Fruit fly (Drosophila melanogaster) whole organism, wandering third instar larva: ENCODE measurements around the gene CG2120.

Experiments
- Abd-B ChIP-seq: fragments of >200 bp; optimal IDR thresholded peaks from 2 replicates; lab custom pipeline; 2017; ENCODE audit warnings: missing biosample characterization, missing genetic modification characterization
- CG32264 ChIP-seq: fragments of 200-800 bp; sonication (Bioruptor generic); optimal IDR thresholded peaks from 2 replicates; lab custom pipeline; 2016; ENCODE audit warnings: missing biosample characterization, missing genetic modification characterization
- CrebA ChIP-seq: fragments of 200-800 bp; sonication (Bioruptor generic); optimal IDR thresholded peaks from 2 replicates; lab custom pipeline; 2016; ENCODE audit warnings: missing biosample characterization, mild to moderate bottlenecking, missing genetic modification characterization, borderline replicate concordance
- Dfd ChIP-seq: fragments of >200 bp; optimal IDR thresholded peaks from 2 replicates; lab custom pipeline; 2017; ENCODE audit warnings: missing biosample characterization, missing genetic modification characterization
- Dif ChIP-seq: fragments of 200-275, 200-300 bp; sonication (Bioruptor generic); optimal IDR thresholded peaks from 2 replicates; lab custom pipeline; 2018; ENCODE audit warnings: missing biosample characterization, missing genetic modification characterization; ENCODE audit not compliant: partially characterized antibody
- GATAd ChIP-seq: sonication (Bioruptor generic); optimal IDR thresholded peaks from 2 replicates; lab custom pipeline; 2016; ENCODE audit warnings: missing biosample characterization, missing genetic modification characterization
- HLH106 ChIP-seq: fragments of 200-800 bp; optimal IDR thresholded peaks from 3 replicates; lab custom pipeline; 2019; ENCODE audit warnings: missing biosample characterization, mild to moderate bottlenecking, missing genetic modification characterization, moderate library complexity
- Hnf4 ChIP-seq: fragments of 200-800 bp; sonication (Bioruptor generic); optimal IDR thresholded peaks from 2 replicates; lab custom pipeline; 2016; ENCODE audit warnings: missing biosample characterization, mild to moderate bottlenecking, missing genetic modification characterization
- Hr78 ChIP-seq: fragments of >200 bp; optimal IDR thresholded peaks from 2 replicates; lab custom pipeline; 2017; ENCODE audit warnings: missing biosample characterization, missing genetic modification characterization
- Hr83 ChIP-seq: fragments of 200-300 bp; sonication (Bioruptor generic); optimal IDR thresholded peaks from 2 replicates; lab custom pipeline; 2016; ENCODE audit warnings: missing biosample characterization, mild to moderate bottlenecking, missing genetic modification characterization, moderate library complexity; ENCODE audit not compliant: poor library complexity, severe bottlenecking
- Jra ChIP-seq: sonication (Bioruptor generic); optimal IDR thresholded peaks from 2 replicates; lab custom pipeline; 2016; ENCODE audit warnings: missing biosample characterization, missing genetic modification characterization
- Mio ChIP-seq: sonication (Bioruptor generic); optimal IDR thresholded peaks from 2 replicates; lab custom pipeline; 2016; ENCODE audit warnings: missing biosample characterization, missing genetic modification characterization
- Myc ChIP-seq: fragments of >200 bp; optimal IDR thresholded peaks from 2 replicates; lab custom pipeline; 2017
- N ChIP-seq: fragments of >200 bp; optimal IDR thresholded peaks from 2 replicates; lab custom pipeline; 2018; ENCODE audit warnings: missing biosample characterization, missing external identifiers, missing genetic modification characterization
- OdsH ChIP-seq: fragments of 200-800 bp; sonication (Bioruptor generic); optimal IDR thresholded peaks from 2 replicates; lab custom pipeline; 2016; ENCODE audit warnings: missing biosample characterization, mild to moderate bottlenecking, missing genetic modification characterization
- Rel ChIP-seq, 2 experiments: fragments of 200-800 bp; sonication (Bioruptor generic) in 1 of 2; optimal IDR thresholded peaks; 2 replicates in 1 of 2; 3 replicates in 1 of 2; lab custom pipeline; 2016 to 2019; ENCODE audit warnings: mild to moderate bottlenecking in 2 of 2, missing biosample characterization in 2 of 2, missing genetic modification characterization in 2 of 2, moderate library complexity in 1 of 2
- Sp1 ChIP-seq: fragments of 200-800 bp; sonication (Bioruptor generic); optimal IDR thresholded peaks from 3 replicates; lab custom pipeline; 2019; ENCODE audit warnings: missing biosample characterization, mild to moderate bottlenecking, missing genetic modification characterization, moderate library complexity
- Vsx2 ChIP-seq: fragments of 200-300, 225-300 bp; sonication (Bioruptor generic); optimal IDR thresholded peaks from 2 replicates; lab custom pipeline; 2018; ENCODE audit warnings: missing biosample characterization, missing genetic modification characterization; ENCODE audit not compliant: partially characterized antibody
- br ChIP-seq: fragments of 200-800 bp; sonication (Bioruptor generic); optimal IDR thresholded peaks from 2 replicates; lab custom pipeline; 2016; ENCODE audit warnings: missing biosample characterization, missing genetic modification characterization
- brk ChIP-seq: fragments of 200-800 bp; sonication (Bioruptor generic); optimal IDR thresholded peaks from 2 replicates; lab custom pipeline; 2016; ENCODE audit warnings: missing biosample characterization, mild to moderate bottlenecking, missing genetic modification characterization
- dl ChIP-seq, 2 experiments: fragments of 175-275, 200-275 bp in 1 of 2; fragments of 200-275 bp in 1 of 2; sonication (Bioruptor generic); optimal IDR thresholded peaks; lab custom pipeline; 2018; ENCODE audit warnings: mild to moderate bottlenecking in 2 of 2, missing biosample characterization in 2 of 2, missing genetic modification characterization in 2 of 2, moderate library complexity in 2 of 2; ENCODE audit not compliant: partially characterized antibody in 2 of 2, insufficient read depth in 1 of 2
- dmrt93B ChIP-seq: fragments of 200-800 bp; sonication (Bioruptor generic); optimal IDR thresholded peaks from 2 replicates; lab custom pipeline; 2018; ENCODE audit warnings: missing biosample characterization, mild to moderate bottlenecking, missing genetic modification characterization
- dsf ChIP-seq: sonication (Bioruptor generic); optimal IDR thresholded peaks from 2 replicates; lab custom pipeline; 2016; ENCODE audit warnings: missing biosample characterization, missing genetic modification characterization, borderline replicate concordance
- ey ChIP-seq: fragments of 200-800 bp; sonication (Bioruptor generic); optimal IDR thresholded peaks from 2 replicates; lab custom pipeline; 2016; ENCODE audit warnings: missing biosample characterization, missing genetic modification characterization
- foxo ChIP-seq, 2 experiments: fragments of 200-800 bp; sonication (Bioruptor generic); optimal IDR thresholded peaks; 2 replicates in 1 of 2; 3 replicates in 1 of 2; lab custom pipeline; 2016 to 2017; ENCODE audit warnings: missing biosample characterization in 2 of 2, missing genetic modification characterization in 2 of 2
- h ChIP-seq: fragments of 200-800 bp; sonication (Bioruptor generic); optimal IDR thresholded peaks from 3 replicates; lab custom pipeline; 2016; ENCODE audit warnings: missing biosample characterization, mild to moderate bottlenecking, missing genetic modification characterization
- jim ChIP-seq: fragments of 175-275, 200-325 bp; sonication (Bioruptor generic); optimal IDR thresholded peaks from 2 replicates; lab custom pipeline; 2016; ENCODE audit warnings: missing biosample characterization, mild to moderate bottlenecking, missing genetic modification characterization
- lola ChIP-seq: fragments of >200 bp; optimal IDR thresholded peaks from 2 replicates; lab custom pipeline; 2017; ENCODE audit warnings: missing biosample characterization, missing genetic modification characterization
- pan ChIP-seq: fragments of >200 bp; optimal IDR thresholded peaks from 2 replicates; lab custom pipeline; 2017
- psq ChIP-seq: fragments of 200-800 bp; sonication (Bioruptor generic); optimal IDR thresholded peaks from 3 replicates; lab custom pipeline; 2017; ENCODE audit warnings: missing biosample characterization, mild to moderate bottlenecking, missing genetic modification characterization, moderate library complexity
- rgr ChIP-seq: fragments of 200-800 bp; sonication (Bioruptor generic); optimal IDR thresholded peaks from 3 replicates; lab custom pipeline; 2016; ENCODE audit warnings: missing biosample characterization, mild to moderate bottlenecking, missing genetic modification characterization
- sage ChIP-seq: fragments of 200-800 bp; sonication (Bioruptor generic); optimal IDR thresholded peaks from 2 replicates; lab custom pipeline; 2016; ENCODE audit warnings: missing biosample characterization, mild to moderate bottlenecking, missing genetic modification characterization
- sv ChIP-seq: fragments of 200-800 bp; sonication (Bioruptor generic); optimal IDR thresholded peaks from 3 replicates; lab custom pipeline; 2016; ENCODE audit warnings: missing biosample characterization, missing genetic modification characterization
- tai ChIP-seq: sonication (Bioruptor generic); optimal IDR thresholded peaks from 2 replicates; lab custom pipeline; 2016; ENCODE audit warnings: missing biosample characterization, missing genetic modification characterization
- usp ChIP-seq: fragments of >200 bp; optimal IDR thresholded peaks from 2 replicates; lab custom pipeline; 2017; ENCODE audit warnings: missing biosample characterization, missing genetic modification characterization
- woc ChIP-seq: sonication (Bioruptor generic); optimal IDR thresholded peaks from 2 replicates; lab custom pipeline; 2016; ENCODE audit warnings: missing biosample characterization, mild to moderate bottlenecking, missing genetic modification characterization

Gene CG2120

DNA sequence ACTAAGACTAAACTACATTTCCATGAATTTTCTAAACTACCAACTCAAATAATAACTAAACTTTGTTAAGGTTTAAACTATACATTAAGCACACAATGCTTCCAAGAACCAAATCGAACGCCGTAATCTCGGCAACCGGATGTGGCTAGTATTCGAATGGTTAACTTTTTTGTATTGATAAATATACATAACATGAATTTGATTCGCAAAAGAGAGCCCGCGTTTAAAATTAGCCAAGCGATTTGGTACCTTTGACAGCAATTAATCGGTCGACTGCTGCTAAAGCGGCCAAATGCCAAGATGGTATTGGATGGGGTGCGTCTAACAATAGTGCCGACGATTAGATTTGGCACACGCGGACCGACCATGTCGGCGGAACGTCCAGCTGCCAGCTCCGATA lies 12.0 kb downstream of the CG2120 start, which contains the start of gene CG15336:
CG15336 (plus strand) TSS at position 301 of the 400 bp plus-strand sequence.
- TF ChIP-seq CrebA, result no peak
- no peak for TF ChIP-seq tai (GFP tag; lab: Kevin White, UChicago)
- TF ChIP-seq Dif (GFP tag; lab: Kevin White, UChicago), result no peak
- no peak for TF ChIP-seq dmrt93B
- TF ChIP-seq Hr78 (GFP tag; lab: Kevin White, UChicago), result no peak
- TF ChIP-seq sv (GFP tag; lab: Kevin White, UChicago), result no peak
- TF ChIP-seq brk (GFP tag; lab: Kevin White, UChicago), result no peak
- TF ChIP-seq OdsH (GFP tag; lab: Kevin White, UChicago), result no peak
- TF ChIP-seq ey (GFP tag; lab: Kevin White, UChicago), result no peak
- TF ChIP-seq Hnf4 (GFP tag; lab: Kevin White, UChicago), result no peak
- TF ChIP-seq sage (GFP tag; lab: Kevin White, UChicago), result no peak
- no peak for TF ChIP-seq h
- TF ChIP-seq, all 38 proteins: peak for 0

DNA sequence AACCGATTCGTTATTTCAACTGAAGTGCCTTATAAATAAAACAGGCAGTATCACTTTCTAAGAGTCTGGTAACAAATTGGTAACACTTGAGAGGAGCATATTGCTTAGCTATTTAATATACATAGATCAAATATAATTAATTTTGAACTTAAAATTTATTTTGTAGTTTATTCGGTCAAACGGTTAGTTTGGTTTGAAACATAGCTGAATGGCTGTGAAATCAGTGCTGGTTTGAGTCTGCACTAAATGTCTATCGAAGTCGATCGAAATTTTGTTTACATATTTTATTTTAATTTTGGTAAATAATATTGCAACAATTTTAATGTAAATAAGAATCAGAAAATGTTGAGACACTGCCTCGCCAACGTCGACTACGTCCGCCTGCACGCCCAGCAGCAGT lies 12.9 kb downstream of the CG2120 start, which contains the start of gene CG10959:
CG10959 (plus strand) TSS at position 228 of the 400 bp plus-strand sequence.
- no peak for TF ChIP-seq foxo (GFP tag; optimal IDR thresholded peaks at IDR 0.05; lab: Kevin White, UChicago)
- peak; percentile 4 for TF ChIP-seq Myc (lab: Kevin White, UChicago)

DNA sequence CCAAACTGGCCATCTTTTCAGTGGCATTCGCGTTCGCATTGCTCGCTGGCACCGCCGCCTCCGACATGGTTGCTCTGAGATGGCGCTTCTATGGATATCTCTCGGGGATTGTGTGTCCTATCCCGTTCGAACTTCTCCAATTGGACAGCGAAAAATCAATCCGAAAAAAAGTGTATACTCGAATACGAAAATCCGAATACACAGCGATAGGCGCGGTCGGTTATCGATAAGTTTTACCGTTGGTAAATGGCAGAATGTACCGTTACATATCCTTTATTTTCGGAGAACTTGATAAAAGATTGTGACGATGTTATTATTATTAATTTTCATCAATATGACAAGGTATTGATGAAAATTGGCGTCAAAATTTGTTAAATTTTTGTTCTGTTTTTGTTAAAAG lies 16.5 kb downstream of the CG2120 start, which contains the start of gene Gbeta5:
Gbeta5 (minus strand) TSS at position 199 of the 400 bp plus-strand sequence.
- TF ChIP-seq foxo (GFP tag; optimal IDR thresholded peaks at IDR 0.05; lab: Kevin White, UChicago) (no peak), tai (GFP tag; lab: Kevin White, UChicago) (no peak), N (GFP tag; lab: Kevin White, UChicago) (no peak), Dfd (GFP tag; lab: Kevin White, UChicago) (no peak), usp (GFP tag; lab: Kevin White, UChicago) (no peak), sv (GFP tag; lab: Kevin White, UChicago) (no peak), sage (GFP tag; lab: Kevin White, UChicago) (no peak), ey (GFP tag; lab: Kevin White, UChicago) (no peak), Vsx2 (GFP tag; lab: Kevin White, UChicago) (no peak), br (no peak), pan (lab: Kevin White, UChicago) (no peak)

DNA sequence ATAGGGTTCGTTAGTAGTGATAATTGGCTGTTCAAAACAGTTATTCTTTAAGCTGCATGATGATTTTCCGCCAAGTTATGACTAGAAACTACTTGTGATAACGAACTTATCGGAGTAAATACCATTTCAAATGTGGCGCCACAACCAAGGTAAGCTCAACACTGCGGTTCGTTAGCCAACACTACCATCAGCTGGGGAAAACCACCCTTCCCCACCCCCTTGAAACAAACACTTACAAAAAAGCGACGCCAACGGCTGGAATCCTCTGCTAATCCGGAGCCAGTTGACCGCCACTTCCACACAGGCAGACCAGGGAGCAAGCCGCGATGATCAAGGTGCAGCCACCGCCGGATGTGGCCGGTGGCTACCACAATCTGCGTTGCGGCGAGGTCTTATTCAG lies 17.1 kb downstream of the CG2120 start, which contains the start of gene CG18262:
CG18262 (plus strand) TSS at position 231 of the 400 bp plus-strand sequence.
- TF ChIP-seq Rel (GFP tag; optimal IDR thresholded peaks at IDR 0.05; lab: Kevin White, UChicago), result no peak
- peak; percentile 72 for TF ChIP-seq Rel (tag; optimal IDR thresholded peaks at IDR 0.05; lab: Kevin White, UChicago)
- TF ChIP-seq GATAd (GFP tag; lab: Kevin White, UChicago), result peak; percentile 5
- no peak for TF ChIP-seq foxo (GFP tag; optimal IDR thresholded peaks at IDR 0.05; lab: Kevin White, UChicago)

DNA sequence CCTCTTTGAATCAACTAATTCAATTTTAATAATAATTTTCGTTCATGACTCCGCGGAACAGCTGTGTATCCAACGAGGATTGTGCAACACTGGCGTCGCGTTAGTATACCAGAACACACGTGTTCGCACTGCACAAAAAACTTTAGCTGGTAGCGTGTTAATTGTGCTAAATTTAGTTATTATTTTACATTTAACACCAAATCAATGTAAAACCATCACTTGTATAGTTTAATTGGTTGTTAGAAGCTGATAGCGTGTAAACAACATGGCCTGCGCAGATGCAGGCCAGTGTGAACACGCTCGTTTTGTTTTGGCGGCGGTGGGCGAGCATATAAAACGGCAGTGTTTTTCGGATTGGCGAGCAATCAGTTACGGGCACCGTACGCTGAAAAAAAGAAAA lies 21.7 kb downstream of the CG2120 start, which contains the start of the genes Traf6 and GIIIspla2:
Traf6 (minus strand) TSS at position 93 of the 400 bp plus-strand sequence.
GIIIspla2 (plus strand) TSS at position 335 of the 400 bp plus-strand sequence.
- TF ChIP-seq h, result peak; percentile 75
- peak; percentile 65 for TF ChIP-seq Jra (GFP tag; lab: Kevin White, UChicago)
- no peak for TF ChIP-seq dmrt93B
- no peak for TF ChIP-seq CrebA
- TF ChIP-seq usp (GFP tag; lab: Kevin White, UChicago), result no peak
- TF ChIP-seq Rel (GFP tag; optimal IDR thresholded peaks at IDR 0.05; lab: Kevin White, UChicago), result no peak
- peak; percentile 59 for TF ChIP-seq Rel (tag; optimal IDR thresholded peaks at IDR 0.05; lab: Kevin White, UChicago)
- TF ChIP-seq rgr (GFP tag; lab: Kevin White, UChicago), result peak; percentile 84
- TF ChIP-seq CG32264 (GFP tag; lab: Kevin White, UChicago), result peak; percentile 32
- TF ChIP-seq Hnf4 (GFP tag; lab: Kevin White, UChicago), result no peak
- TF ChIP-seq br, result peak; percentile 0
- no peak for TF ChIP-seq Dif (GFP tag; lab: Kevin White, UChicago)
- TF ChIP-seq Vsx2 (GFP tag; lab: Kevin White, UChicago), result no peak
- TF ChIP-seq brk (GFP tag; lab: Kevin White, UChicago), result no peak
- TF ChIP-seq woc, result peak; percentile 62
- TF ChIP-seq tai (GFP tag; lab: Kevin White, UChicago), result no peak
- no peak for TF ChIP-seq dsf (GFP tag; lab: Kevin White, UChicago)
- no peak for TF ChIP-seq N (GFP tag; lab: Kevin White, UChicago)
- TF ChIP-seq dl (GFP tag; optimal IDR thresholded peaks at IDR 0.05; lab: Kevin White, UChicago; ENCODE audit: insufficient read depth in 1 of 2, partially characterized antibody in 2 of 2), result no peak
- TF ChIP-seq Mio, result no peak
- peak; percentile 79 for TF ChIP-seq Sp1 (GFP tag; lab: Kevin White, UChicago)
- TF ChIP-seq Myc (lab: Kevin White, UChicago), result peak; percentile 67
- TF ChIP-seq Dfd (GFP tag; lab: Kevin White, UChicago), result no peak
- no peak for TF ChIP-seq lola (GFP tag; lab: Kevin White, UChicago)
- no peak for TF ChIP-seq sage (GFP tag; lab: Kevin White, UChicago)
- TF ChIP-seq psq, result peak; percentile 59
- TF ChIP-seq ey (GFP tag; lab: Kevin White, UChicago), result peak; percentile 64
- peak; percentile 11 for TF ChIP-seq GATAd (GFP tag; lab: Kevin White, UChicago)
- peak; percentile 54 for TF ChIP-seq sv (GFP tag; lab: Kevin White, UChicago)
- TF ChIP-seq HLH106 (tag; lab: Kevin White, UChicago), result peak; percentile 86
- TF ChIP-seq Hr83 (GFP tag; lab: Kevin White, UChicago), result peak; percentile 27
- TF ChIP-seq pan (lab: Kevin White, UChicago), result no peak
- no peak for TF ChIP-seq Hr78 (GFP tag; lab: Kevin White, UChicago)
- no peak for TF ChIP-seq jim
- no peak for TF ChIP-seq Abd-B (GFP tag; lab: Kevin White, UChicago)
